Worm (Caenorhabditis elegans) whole organism, young adult: Measurements from ENCODE around the gene ttc-37.

Experiments used
- B0261.1 ChIP-seq: sonication (generic microtip); optimal IDR thresholded peaks from 2 replicates; lab custom pipeline; 2016; ENCODE audit warnings: mild to moderate bottlenecking, missing genetic modification characterization, moderate library complexity, missing compliant biosample characterization
- B0336.3 ChIP-seq: fragments of 200-800 bp; sonication (Bioruptor generic); IDR thresholded peaks from 2 replicates; pipeline ENCODE4 v1.3.6; 2022; ENCODE audit warnings: missing genetic modification characterization, missing compliant biosample characterization
- C17E4.6 ChIP-seq: fragments of 200-800 bp; sonication (Bioruptor generic); IDR thresholded peaks from 2 replicates; pipeline ENCODE4 v1.3.6; 2022; ENCODE audit warnings: missing genetic modification reagents, missing genetic modification characterization, missing compliant biosample characterization
- F10E7.11 ChIP-seq: sonication (generic microtip); optimal IDR thresholded peaks from 2 replicates; lab custom pipeline; 2017; ENCODE audit warnings: mild to moderate bottlenecking, missing genetic modification characterization, moderate library complexity, missing compliant biosample characterization
- F22D6.2 ChIP-seq: sonication (generic microtip); optimal IDR thresholded peaks from 2 replicates; lab custom pipeline; 2016; ENCODE audit warnings: mild to moderate bottlenecking, missing genetic modification characterization, missing compliant biosample characterization
- F52B5.7 ChIP-seq: sonication (generic microtip); optimal IDR thresholded peaks from 2 replicates; lab custom pipeline; 2016; ENCODE audit warnings: mild to moderate bottlenecking, missing genetic modification characterization, missing compliant biosample characterization
- K11D2.4 ChIP-seq: fragments of 200-800 bp; sonication (Bioruptor generic); IDR thresholded peaks from 2 replicates; pipeline ENCODE4 v1.3.6; 2022; ENCODE audit warnings: missing genetic modification reagents, missing genetic modification characterization, missing compliant biosample characterization
- K12H6.12 ChIP-seq: fragments of 200-800 bp; sonication (Bioruptor generic); optimal IDR thresholded peaks from 2 replicates; lab custom pipeline; 2018; ENCODE audit warnings: mild to moderate bottlenecking, missing genetic modification characterization, missing compliant biosample characterization
- Y53G8AR.9 ChIP-seq: fragments of 200-800 bp; sonication (Bioruptor generic); conservative IDR thresholded peaks from 2 replicates; pipeline ENCODE4 v1.3.6; 2022; ENCODE audit warnings: missing genetic modification reagents, missing genetic modification characterization, missing compliant biosample characterization
- Y79H2A.3 ChIP-seq: fragments of 200-800 bp; sonication (Bioruptor generic); conservative IDR thresholded peaks from 2 replicates; pipeline ENCODE4 v1.3.6; 2022; ENCODE audit warnings: missing genetic modification reagents, missing genetic modification characterization, missing compliant biosample characterization
- ZK185.1 ChIP-seq: sonication (generic microtip); optimal IDR thresholded peaks from 2 replicates; lab custom pipeline; 2016; ENCODE audit warnings: mild to moderate bottlenecking, missing genetic modification characterization, missing compliant biosample characterization; ENCODE audit not compliant: poor library complexity, severe bottlenecking
- akir-1 ChIP-seq: fragments of 200-800 bp; sonication (Bioruptor generic); optimal IDR thresholded peaks from 2 replicates; lab custom pipeline; 2018; ENCODE audit warnings: mild to moderate bottlenecking, missing genetic modification characterization, moderate library complexity, missing compliant biosample characterization
- athp-1 ChIP-seq: sonication (generic microtip); optimal IDR thresholded peaks from 2 replicates; lab custom pipeline; 2017; ENCODE audit warnings: mild to moderate bottlenecking, missing genetic modification characterization, missing compliant biosample characterization
- attf-5 ChIP-seq: fragments of 200-800 bp; sonication (Bioruptor generic); optimal IDR thresholded peaks from 2 replicates; lab custom pipeline; 2018; ENCODE audit warnings: mild to moderate bottlenecking, missing genetic modification characterization, missing compliant biosample characterization
- ceh-58 ChIP-seq: fragments of 200-800 bp; sonication (Bioruptor generic); IDR thresholded peaks from 2 replicates; pipeline ENCODE4 v1.3.6; 2022; ENCODE audit warnings: missing genetic modification characterization, missing compliant biosample characterization
- die-1 ChIP-seq: sonication (generic microtip); optimal IDR thresholded peaks from 2 replicates; lab custom pipeline; 2016; ENCODE audit warnings: missing genotype, mild to moderate bottlenecking, missing genetic modification characterization, missing compliant biosample characterization
- dox-1 ChIP-seq: fragments of 200-800 bp; sonication (Bioruptor generic); IDR thresholded peaks from 2 replicates; pipeline ENCODE4 v1.3.6; 2022; ENCODE audit warnings: missing genetic modification reagents, missing genetic modification characterization, missing compliant biosample characterization
- dpl-1 ChIP-seq: fragments of 150-350 bp; optimal IDR thresholded peaks from 2 replicates; lab custom pipeline; 2014; ENCODE audit warnings: missing biosample characterization, missing genetic modification reagents, missing genetic modification characterization
- egl-44 ChIP-seq: fragments of 200-800 bp; sonication (Bioruptor generic); IDR thresholded peaks from 2 replicates; pipeline ENCODE4 v1.3.6; 2022; ENCODE audit warnings: missing genetic modification reagents, missing genetic modification characterization, missing compliant biosample characterization
- ets-4 ChIP-seq: fragments of 200-800 bp; sonication (Bioruptor generic); optimal IDR thresholded peaks from 2 replicates; lab custom pipeline; 2018; ENCODE audit warnings: mild to moderate bottlenecking, missing genetic modification characterization, missing compliant biosample characterization
- hlh-12 ChIP-seq: sonication (generic microtip); optimal IDR thresholded peaks from 2 replicates; lab custom pipeline; 2016; ENCODE audit warnings: missing genetic modification characterization, missing compliant biosample characterization
- hlh-26 ChIP-seq: fragments of 200-800 bp; sonication (Bioruptor generic); conservative IDR thresholded peaks from 2 replicates; pipeline ENCODE4 v1.3.6; 2022; ENCODE audit warnings: missing genetic modification reagents, missing genetic modification characterization, missing compliant biosample characterization
- hsf-1 ChIP-seq: fragments of 200-800 bp; sonication (Bioruptor generic); IDR thresholded peaks from 2 replicates; pipeline ENCODE4 v1.3.6; 2022; ENCODE audit warnings: missing genetic modification reagents, missing genetic modification characterization, missing compliant biosample characterization
- lin-26 ChIP-seq: fragments of 200-800 bp; sonication (Bioruptor generic); IDR thresholded peaks from 2 replicates; pipeline ENCODE4 v1.3.6; 2022; ENCODE audit warnings: missing genetic modification reagents, missing genetic modification characterization, missing compliant biosample characterization
- lsl-1 ChIP-seq: fragments of 200-800 bp; sonication (Bioruptor generic); optimal IDR thresholded peaks from 2 replicates; lab custom pipeline; 2018; ENCODE audit warnings: mild to moderate bottlenecking, missing genetic modification characterization, moderate library complexity, missing compliant biosample characterization
- madf-3 ChIP-seq: fragments of 200-800 bp; sonication (Bioruptor generic); IDR thresholded peaks from 2 replicates; pipeline ENCODE4 v1.3.6; 2022; ENCODE audit warnings: missing genetic modification reagents, missing genetic modification characterization, missing compliant biosample characterization
- madf-6 ChIP-seq: fragments of 200-800 bp; sonication (Bioruptor generic); IDR thresholded peaks from 2 replicates; pipeline ENCODE4 v1.3.6; 2022; ENCODE audit warnings: missing genetic modification reagents, missing genetic modification characterization, missing compliant biosample characterization
- mcd-1 ChIP-seq: fragments of 200-800 bp; sonication (Bioruptor generic); IDR thresholded peaks from 2 replicates; pipeline ENCODE4 v1.3.6; 2022; ENCODE audit warnings: missing genetic modification reagents, missing genetic modification characterization, missing compliant biosample characterization
- nfya-2 ChIP-seq: fragments of 200-800 bp; sonication (Bioruptor generic); IDR thresholded peaks from 2 replicates; pipeline ENCODE4 v1.3.6; 2022; ENCODE audit warnings: missing genetic modification reagents, missing genetic modification characterization, missing compliant biosample characterization
- nfyb-1 ChIP-seq: fragments of 200-800 bp; sonication (Bioruptor generic); IDR thresholded peaks from 2 replicates; pipeline ENCODE4 v1.3.6; 2022; ENCODE audit warnings: missing genetic modification reagents, missing genetic modification characterization, missing compliant biosample characterization
- nhr-179 ChIP-seq: sonication (generic microtip); optimal IDR thresholded peaks from 2 replicates; lab custom pipeline; 2016; ENCODE audit warnings: mild to moderate bottlenecking, missing genetic modification characterization, missing compliant biosample characterization
- nhr-80 ChIP-seq: sonication (generic microtip); optimal IDR thresholded peaks from 2 replicates; lab custom pipeline; 2016; ENCODE audit warnings: missing genetic modification characterization, missing compliant biosample characterization
- pbrm-1 ChIP-seq: fragments of 200-800 bp; sonication (Bioruptor generic); IDR thresholded peaks from 2 replicates; pipeline ENCODE4 v1.3.6; 2022; ENCODE audit warnings: missing genetic modification reagents, missing genetic modification characterization, missing compliant biosample characterization
- rcor-1 ChIP-seq: fragments of 200-800 bp; sonication (Bioruptor generic); IDR thresholded peaks from 2 replicates; pipeline ENCODE4 v1.3.6; 2022; ENCODE audit warnings: missing genetic modification reagents, missing genetic modification characterization, missing compliant biosample characterization
- rpc-1 ChIP-seq, 2 experiments: fragments of 150-350 bp in 1 of 2; sonication (generic microtip) in 1 of 2; optimal IDR thresholded peaks; 2 replicates each; lab custom pipeline; 2014 to 2018; ENCODE audit warnings: missing biosample characterization in 1 of 2, missing genetic modification characterization in 1 of 2, missing genetic modification reagents in 1 of 2, missing genotype in 1 of 2
- sea-2 ChIP-seq: fragments of 200-800 bp; sonication (Bioruptor generic); IDR thresholded peaks from 2 replicates; pipeline ENCODE4 v1.3.6; 2022; ENCODE audit warnings: missing genetic modification characterization, missing compliant biosample characterization
- snpc-1.3 ChIP-seq: sonication (generic microtip); optimal IDR thresholded peaks from 2 replicates; lab custom pipeline; 2017; ENCODE audit warnings: missing genetic modification characterization, mild to moderate bottlenecking, missing compliant biosample characterization, antibody characterized with exemption, moderate library complexity, missing genotype, missing genetic modification reagents; ENCODE audit not compliant: insufficient read depth
- tbp1 ChIP-seq: fragments of 200-800 bp; sonication (Bioruptor generic); optimal IDR thresholded peaks from 2 replicates; lab custom pipeline; 2018; ENCODE audit warnings: mild to moderate bottlenecking, missing genetic modification characterization, missing compliant biosample characterization
- tbx-9 ChIP-seq: sonication (generic microtip); optimal IDR thresholded peaks from 2 replicates; lab custom pipeline; 2016; ENCODE audit warnings: borderline replicate concordance, missing genetic modification characterization, inconsistent platforms, missing compliant biosample characterization
- xnd-1 ChIP-seq: sonication (generic microtip); optimal IDR thresholded peaks from 2 replicates; lab custom pipeline; 2016; ENCODE audit warnings: missing genotype, missing genetic modification reagents, missing genetic modification characterization, missing compliant biosample characterization

The ttc-37 gene

DNA sequence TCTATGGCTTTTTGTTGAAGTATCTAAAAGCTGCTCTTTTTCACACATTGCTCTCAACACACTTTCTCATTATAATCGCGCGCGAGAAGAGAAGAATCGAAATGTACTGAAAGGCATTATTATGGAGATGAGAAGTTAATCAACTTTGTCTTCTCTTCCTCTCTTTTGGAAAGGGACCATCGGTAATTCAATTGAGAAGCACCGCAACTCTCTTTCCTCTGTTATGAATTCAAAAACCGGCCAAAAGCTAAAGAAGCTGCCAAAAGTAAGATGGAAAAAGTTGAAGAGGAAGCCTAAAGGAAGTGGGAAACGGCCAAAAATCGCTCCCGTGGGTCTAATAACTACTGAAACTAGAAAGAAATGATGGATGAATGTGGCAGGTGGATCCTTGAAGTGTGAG lies 4.1 kb upstream of the ttc-37 start:
- TF ChIP-seq mcd-1 (GFP tag; lab: Robert Waterston, UW): no peak
- no peak for TF ChIP-seq dox-1 (GFP tag; lab: Robert Waterston, UW)
- TF ChIP-seq akir-1: no peak
- TF ChIP-seq madf-6 (GFP tag; lab: Robert Waterston, UW): no peak
- no peak for TF ChIP-seq snpc-1.3 (tag; lab: Kevin White, UChicago)
- no peak for TF ChIP-seq hsf-1 (GFP tag; lab: Robert Waterston, UW)
- TF ChIP-seq tbp1: no peak
- no peak for TF ChIP-seq B0336.3 (GFP tag; lab: Robert Waterston, UW)
- no peak for TF ChIP-seq dpl-1 (GFP tag; lab: Kevin White, UChicago)
- no peak for TF ChIP-seq Y79H2A.3 (GFP tag; lab: Robert Waterston, UW)
- TF ChIP-seq, all 124 proteins: peak for 0

DNA sequence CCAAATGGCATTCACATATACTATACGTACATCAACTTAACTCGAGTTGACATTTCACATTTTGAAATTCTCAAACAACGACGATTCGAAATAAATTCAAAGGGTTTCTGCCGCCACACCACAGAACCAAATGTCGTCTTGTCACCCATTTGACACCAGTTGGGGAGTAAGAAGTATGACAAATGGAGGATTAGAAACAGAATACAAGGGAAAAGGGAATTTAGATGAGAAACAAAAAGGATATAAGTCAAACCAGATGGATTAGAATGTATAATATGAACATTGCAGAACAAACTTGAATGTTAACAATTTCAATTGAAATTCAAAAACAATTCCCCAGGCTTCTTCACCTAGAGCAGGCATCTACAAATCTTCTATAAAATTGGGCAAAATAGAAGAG lies 2.6 kb upstream of the ttc-37 start:
- TF ChIP-seq athp-1 (tag; lab: Kevin White, UChicago): no peak
- no peak for TF ChIP-seq ceh-58
- TF ChIP-seq F10E7.11: no peak

DNA sequence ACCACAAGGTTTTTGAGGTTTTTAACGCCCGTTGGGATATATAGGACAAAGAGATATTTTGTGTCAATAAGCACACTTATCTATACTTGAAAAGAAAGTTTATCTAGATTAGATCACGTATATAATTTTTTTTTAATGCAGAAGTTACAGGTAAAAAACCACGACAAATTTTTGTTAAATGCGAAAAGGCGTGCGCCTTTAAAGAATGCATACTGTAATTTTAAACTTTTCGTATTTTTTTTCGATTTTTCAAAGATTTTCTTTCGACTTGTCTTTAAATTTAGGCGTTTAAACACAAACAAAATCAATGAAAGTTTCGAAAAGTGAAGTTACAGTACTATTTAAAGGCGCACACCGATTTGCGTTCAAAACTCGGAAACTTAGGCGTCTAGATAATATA lies 632 bp upstream of the ttc-37 start:
- TF ChIP-seq madf-6 (GFP tag; lab: Robert Waterston, UW) (peak; percentile 54; the same call in 1 of the 2 replicates), xnd-1 (tag; lab: Kevin White, UChicago) (peak; percentile 45), attf-5 (GFP tag; lab: Kevin White, UChicago) (no peak), rpc-1 (optimal IDR thresholded peaks at IDR 0.05; lab: Kevin White, UChicago) (no peak), rpc-1 (tag; optimal IDR thresholded peaks at IDR 0.05; lab: Kevin White, UChicago) (no peak), rcor-1 (GFP tag; lab: Robert Waterston, UW) (no peak), K12H6.12 (tag; lab: Kevin White, UChicago) (no peak), nhr-179 (tag; lab: Kevin White, UChicago) (no peak), lsl-1 (GFP tag; lab: Kevin White, UChicago) (peak; percentile 63)
- TF ChIP-seq, all 124 proteins: peak for 3

DNA sequence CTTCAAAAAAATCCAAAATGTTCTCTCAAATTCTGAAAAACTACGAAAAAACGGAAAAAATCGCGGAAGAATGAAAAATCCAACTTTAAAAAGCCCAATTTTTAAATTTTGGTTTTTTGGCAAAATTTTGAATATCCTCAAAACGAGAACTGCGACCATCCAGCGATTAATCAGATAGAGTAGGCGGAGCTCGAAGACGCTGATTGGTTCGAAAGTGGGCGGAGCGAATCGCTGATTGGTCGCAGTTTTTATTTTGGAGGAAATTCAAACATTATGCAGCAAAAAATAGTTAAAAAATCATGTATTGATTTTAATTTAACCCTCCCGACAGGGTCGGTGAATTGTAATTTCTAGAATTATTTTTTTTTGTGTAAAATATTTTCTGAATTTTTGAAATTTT lies 9.4 kb downstream of the ttc-37 start:
- TF ChIP-seq pbrm-1 (no peak), nfya-2 (GFP tag; lab: Robert Waterston, UW) (0 out of 2 replicates have a peak, but pooled peaks have one; percentile 72), nfyb-1 (GFP tag; lab: Robert Waterston, UW) (peak; percentile 93)

DNA sequence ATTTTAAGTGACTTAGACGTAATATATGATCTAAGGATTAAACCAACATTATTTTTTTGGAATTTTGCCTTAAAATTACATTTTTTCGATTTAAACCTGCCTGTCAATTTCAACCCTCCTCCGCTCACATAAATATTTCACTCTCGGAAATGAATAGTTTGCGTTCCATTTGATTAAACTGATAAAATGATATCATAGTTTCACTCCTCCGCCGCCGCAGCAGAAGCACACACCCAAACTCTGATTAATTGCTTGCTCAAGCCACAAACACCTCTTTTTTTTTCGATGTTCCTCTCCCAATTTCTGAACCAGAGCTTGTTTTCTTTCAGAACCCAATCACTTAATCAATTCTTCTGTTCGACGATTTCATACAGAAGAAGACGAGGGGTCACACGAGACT lies 18.8 kb downstream of the ttc-37 start, which contains the start of gene Y49G5B.1:
Gene Y49G5B.1 (plus strand): TSS at position 324 of the 400 bp plus-strand sequence.
- TF ChIP-seq nhr-80 (tag; lab: Kevin White, UChicago) (peak; percentile 59), Y53G8AR.9 (no peak), F22D6.2 (tag; lab: Kevin White, UChicago) (no peak)

DNA sequence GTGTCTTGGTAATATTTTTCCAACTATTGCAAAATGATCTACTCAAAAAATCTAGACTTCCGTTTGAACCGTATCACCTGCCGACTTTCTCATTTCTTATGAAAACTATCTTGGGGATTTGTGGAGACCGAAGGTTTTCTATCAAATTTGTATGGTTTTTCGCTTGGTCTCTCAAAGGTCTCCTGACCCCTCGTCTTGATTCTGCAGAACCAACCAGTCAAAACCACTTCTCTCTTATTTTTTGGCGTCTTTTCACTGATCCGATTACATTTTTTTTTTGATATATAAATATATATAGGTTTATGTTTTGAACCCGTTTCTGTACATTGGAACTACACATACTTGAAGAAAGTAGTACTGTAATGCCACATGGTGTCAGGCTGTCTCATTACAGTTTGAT lies 21.4 kb downstream of the ttc-37 start:
- TF ChIP-seq die-1 (no peak), sea-2 (no peak), B0261.1 (tag; lab: Kevin White, UChicago) (no peak), tbx-9 (no peak), F52B5.7 (tag; lab: Kevin White, UChicago) (no peak), madf-3 (GFP tag; lab: Robert Waterston, UW) (no peak), dox-1 (GFP tag; lab: Robert Waterston, UW) (no peak), nfyb-1 (GFP tag; lab: Robert Waterston, UW) (no peak), hlh-26 (GFP tag; lab: Robert Waterston, UW) (no peak), attf-5 (GFP tag; lab: Kevin White, UChicago) (no peak), lin-26 (GFP tag; lab: Robert Waterston, UW) (no peak), K11D2.4 (GFP tag; lab: Robert Waterston, UW) (no peak), B0336.3 (GFP tag; lab: Robert Waterston, UW) (no peak), ZK185.1 (tag; lab: Kevin White, UChicago) (no peak), hlh-12 (tag; lab: Kevin White, UChicago) (no peak), ets-4 (GFP tag; lab: Kevin White, UChicago) (no peak), C17E4.6 (no peak), egl-44 (GFP tag; lab: Robert Waterston, UW) (no peak)
